Worm (Caenorhabditis elegans) whole organism, L4 larva: ENCODE results near the gene C05E11.6.

ENCODE experiments used
- F10B5.3 ChIP-seq: sonication (generic microtip); optimal IDR thresholded peaks from 2 replicates; lab custom pipeline; 2016; ENCODE audit warnings: mild to moderate bottlenecking, missing genetic modification characterization, missing compliant biosample characterization
- F26F4.8 ChIP-seq: fragments of 200-800 bp; sonication (Bioruptor generic); conservative IDR thresholded peaks from 2 replicates; pipeline ENCODE4 v1.3.6; 2022; ENCODE audit warnings: missing genetic modification characterization, missing compliant biosample characterization
- F37D6.2 ChIP-seq: sonication (generic microtip); optimal IDR thresholded peaks from 2 replicates; lab custom pipeline; 2016; ENCODE audit warnings: mild to moderate bottlenecking, missing genetic modification characterization, missing compliant biosample characterization
- F44E2.7 ChIP-seq: fragments of 200-800 bp; sonication (Bioruptor generic); IDR thresholded peaks from 2 replicates; pipeline ENCODE4 v2.1.2; 2022; ENCODE audit warnings: missing genetic modification characterization, missing compliant biosample characterization
- Y75B8A.6 ChIP-seq: fragments of 200-800 bp; sonication (Bioruptor generic); IDR thresholded peaks from 2 replicates; pipeline ENCODE4 v1.3.6; 2022; ENCODE audit warnings: missing genetic modification reagents, missing genetic modification characterization, missing compliant biosample characterization
- aha-1 ChIP-seq: fragments of 150-350 bp; peaks from one replicate; lab custom pipeline; 2014; ENCODE audit warnings: missing biosample characterization, missing genetic modification characterization
- arid-1 ChIP-seq: fragments of 200-800 bp; sonication (Bioruptor generic); conservative IDR thresholded peaks from 2 replicates; pipeline ENCODE4 v1.3.6; 2022; ENCODE audit warnings: missing genetic modification reagents, missing genetic modification characterization, missing compliant biosample characterization
- ceh-20 ChIP-seq: fragments of 200-800 bp; sonication (Bioruptor generic); IDR thresholded peaks from 2 replicates; pipeline ENCODE4 v1.3.6; 2022; ENCODE audit warnings: missing genetic modification reagents, missing genetic modification characterization, missing compliant biosample characterization
- dmd-6 ChIP-seq: fragments of 200-800 bp; sonication (Bioruptor generic); IDR thresholded peaks from 2 replicates; pipeline ENCODE4 v1.3.6; 2022; ENCODE audit warnings: missing genetic modification reagents, missing genetic modification characterization, missing compliant biosample characterization
- dmd-9 ChIP-seq: fragments of 200-800 bp; sonication (Bioruptor generic); IDR thresholded peaks from 2 replicates; pipeline ENCODE4 v1.3.6; 2022; ENCODE audit warnings: missing genetic modification reagents, missing genetic modification characterization, missing compliant biosample characterization
- duxl-1 ChIP-seq: sonication (generic microtip); optimal IDR thresholded peaks from 2 replicates; lab custom pipeline; 2016; ENCODE audit warnings: mild to moderate bottlenecking, missing genetic modification characterization, moderate library complexity, missing compliant biosample characterization; ENCODE audit not compliant: poor library complexity
- egl-43 ChIP-seq: fragments of 200-800 bp; sonication (Bioruptor generic); IDR thresholded peaks from 2 replicates; pipeline ENCODE4 v1.3.6; 2022; ENCODE audit warnings: missing genetic modification reagents, missing genetic modification characterization, missing compliant biosample characterization
- hlh-30 ChIP-seq: sonication (generic microtip); optimal IDR thresholded peaks from 2 replicates; lab custom pipeline; 2017; ENCODE audit warnings: antibody characterized with exemption, mild to moderate bottlenecking, missing genetic modification characterization, missing compliant biosample characterization; ENCODE audit not compliant: insufficient read depth
- lim-7 ChIP-seq: fragments of 200-800 bp; sonication (Bioruptor generic); IDR thresholded peaks from 2 replicates; pipeline ENCODE4 v1.3.6; 2022; ENCODE audit warnings: missing genetic modification characterization, missing compliant biosample characterization
- lin-13 ChIP-seq: fragments of 150-350 bp; optimal IDR thresholded peaks from 2 replicates; lab custom pipeline; 2014; ENCODE audit warnings: missing biosample characterization, missing genetic modification reagents, missing genetic modification characterization
- lin-29 ChIP-seq: fragments of 200-800 bp; sonication (Bioruptor generic); IDR thresholded peaks from 2 replicates; pipeline ENCODE4 v1.3.6; 2022; ENCODE audit warnings: missing genetic modification reagents, missing genetic modification characterization, missing compliant biosample characterization
- lir-3 ChIP-seq: sonication (generic microtip); optimal IDR thresholded peaks from 2 replicates; lab custom pipeline; 2016; ENCODE audit warnings: mild to moderate bottlenecking, missing genetic modification characterization, missing compliant biosample characterization
- lsy-2 ChIP-seq, 2 experiments: fragments of 150-350 bp in 1 of 2; sonication (generic microtip) in 1 of 2; optimal IDR thresholded peaks; 2 replicates each; lab custom pipeline; 2014 to 2017; ENCODE audit warnings: missing biosample characterization in 2 of 2, missing genetic modification characterization in 2 of 2
- madf-5 ChIP-seq, 2 experiments: fragments of 200-800 bp; sonication (Bioruptor generic); IDR thresholded peaks; 2 replicates each; pipeline ENCODE4 v1.3.6; 2022; ENCODE audit warnings: missing compliant biosample characterization in 2 of 2, missing genetic modification characterization in 2 of 2
- madf-9 ChIP-seq: fragments of 200-800 bp; sonication (Bioruptor generic); conservative IDR thresholded peaks from 2 replicates; pipeline ENCODE4 v1.3.6; 2022; ENCODE audit warnings: missing genetic modification reagents, missing genetic modification characterization, missing compliant biosample characterization
- mdt-29 ChIP-seq: fragments of 200-800 bp; sonication (Bioruptor generic); IDR thresholded peaks from 2 replicates; pipeline ENCODE4 v1.3.6; 2022; ENCODE audit warnings: missing genetic modification reagents, missing genetic modification characterization, missing compliant biosample characterization
- mxl-3 ChIP-seq: fragments of 200-800 bp; sonication (Bioruptor generic); optimal IDR thresholded peaks from 2 replicates; lab custom pipeline; 2018; ENCODE audit warnings: mild to moderate bottlenecking, missing genetic modification characterization, missing compliant biosample characterization
- nhr-25 ChIP-seq: sonication (generic microtip); optimal IDR thresholded peaks from 2 replicates; lab custom pipeline; 2017; ENCODE audit warnings: missing genetic modification characterization, mild to moderate bottlenecking, missing compliant biosample characterization, antibody characterized with exemption, moderate library complexity, borderline replicate concordance; ENCODE audit not compliant: insufficient read depth
- nhr-41 ChIP-seq: fragments of 200-800 bp; sonication (Bioruptor generic); IDR thresholded peaks from 2 replicates; pipeline ENCODE4 v1.3.6; 2022; ENCODE audit warnings: missing genetic modification reagents, missing genetic modification characterization, missing compliant biosample characterization
- php-3 ChIP-seq: fragments of 200-800 bp; sonication (Bioruptor generic); IDR thresholded peaks from 2 replicates; pipeline ENCODE4 v1.3.6; 2022; ENCODE audit warnings: missing genetic modification reagents, missing genetic modification characterization, missing compliant biosample characterization
- rbr-2 ChIP-seq: sonication (generic microtip); optimal IDR thresholded peaks from 2 replicates; lab custom pipeline; 2016; ENCODE audit warnings: missing genotype, missing genetic modification characterization, missing compliant biosample characterization
- snpc-1.2 ChIP-seq: fragments of 200-800 bp; sonication (Bioruptor generic); IDR thresholded peaks from 2 replicates; pipeline ENCODE4 v1.3.6; 2022; ENCODE audit warnings: missing genetic modification reagents, missing genetic modification characterization, missing compliant biosample characterization
- spr-1 ChIP-seq: sonication (generic microtip); optimal IDR thresholded peaks from 2 replicates; lab custom pipeline; 2016; ENCODE audit warnings: mild to moderate bottlenecking, missing genetic modification characterization, missing compliant biosample characterization
- vab-7 ChIP-seq: fragments of 200-800 bp; sonication (Bioruptor generic); IDR thresholded peaks from 2 replicates; pipeline ENCODE4 v1.3.6; 2022; ENCODE audit warnings: missing genetic modification reagents, missing genetic modification characterization, missing compliant biosample characterization

The C05E11.6 gene

ce11 chrX:4606389-4606880 lies 44.5 kb downstream of the C05E11.6 start (continued):
- TF ChIP-seq madf-5 (GFP tag; IDR thresholded peaks at IDR 0.05; lab: Robert Waterston, UW): 0 out of 4 replicates have a peak, but pooled peaks of 1 of the 2 experiments have one; percentile 57
- TF ChIP-seq lin-13 (GFP tag; lab: Kevin White, UChicago): peak; percentile 22
- peak; percentile 24 for TF ChIP-seq spr-1
- TF ChIP-seq F37D6.2: peak; percentile 63
- TF ChIP-seq F44E2.7 (GFP tag; lab: Robert Waterston, UW): 0 out of 2 replicates have a peak, but pooled peaks have one; percentile 3
- peak; percentile 26 for TF ChIP-seq duxl-1 (tag; lab: Kevin White, UChicago)
- peak; percentile 97 for TF ChIP-seq aha-1 (tag; lab: Kevin White, UChicago)
- peak; percentile 92 for TF ChIP-seq dmd-9 (GFP tag; lab: Robert Waterston, UW)
- TF ChIP-seq mdt-29 (GFP tag; lab: Robert Waterston, UW): peak; percentile 55; the same call in 1 of the 2 replicates
- TF ChIP-seq php-3 (GFP tag; lab: Robert Waterston, UW): peak; percentile 76; the same call in 1 of the 2 replicates
- TF ChIP-seq arid-1 (GFP tag; lab: Robert Waterston, UW): peak; percentile 84
- peak; percentile 86 for TF ChIP-seq madf-9 (GFP tag; lab: Robert Waterston, UW)
- TF ChIP-seq vab-7 (GFP tag; lab: Robert Waterston, UW): peak; percentile 66
- TF ChIP-seq nhr-41: peak; percentile 51
- peak; percentile 97 for TF ChIP-seq nhr-25
- TF ChIP-seq egl-43 (GFP tag; lab: Robert Waterston, UW): peak; percentile 92
- peak; percentile 76 for TF ChIP-seq rbr-2 (tag; lab: Kevin White, UChicago)
- TF ChIP-seq F10B5.3 (tag; lab: Kevin White, UChicago): peak; percentile 77
- peak; percentile 93 for TF ChIP-seq mxl-3 (GFP tag; lab: Kevin White, UChicago)
- peak in 1 of 2 experiments; percentile 35 for TF ChIP-seq lsy-2 (tag; optimal IDR thresholded peaks at IDR 0.05; lab: Kevin White, UChicago)
- peak; percentile 95 for TF ChIP-seq ceh-20 (GFP tag; lab: Robert Waterston, UW)
- TF ChIP-seq lin-29 (GFP tag; lab: Robert Waterston, UW): peak; percentile 84
- TF ChIP-seq dmd-6 (GFP tag; lab: Robert Waterston, UW): peak; percentile 88
- peak; percentile 56 for TF ChIP-seq hlh-30

ce11 chrX:4607300-4607699 lies 45.3 kb downstream of the C05E11.6 start:
- TF ChIP-seq lir-3 (tag; lab: Kevin White, UChicago) (no peak), hlh-30 (peak; percentile 15), snpc-1.2 (peak; percentile 67; the same call in 1 of the 2 replicates), lin-29 (GFP tag; lab: Robert Waterston, UW) (no peak), lim-7 (GFP tag; lab: Robert Waterston, UW) (peak; percentile 60), F26F4.8 (GFP tag; lab: Robert Waterston, UW) (no peak)

- TF ChIP-seq Y75B8A.6 (GFP tag; lab: Robert Waterston, UW) (no peak), aha-1 (tag; lab: Kevin White, UChicago) (peak; percentile 17)
- TF ChIP-seq, all 104 proteins: peak for 1
These were observed 47.7 kb downstream of the C05E11.6 start for ce11 chrX:4609635-4610034.
